Worm (Caenorhabditis elegans) whole organism, late embryonic: Measurements from ENCODE around the gene C39B5.6.
A peak's percentile ranks its signal among the peaks of the same experiment; 100 is the strongest.

Experiments
- F13H6.1 ChIP-seq: sonication (generic microtip); optimal IDR thresholded peaks from 2 replicates; lab custom pipeline; 2016; ENCODE audit warnings: missing genetic modification characterization, missing compliant biosample characterization
- K02D7.2 ChIP-seq: sonication (generic microtip); optimal IDR thresholded peaks from 2 replicates; lab custom pipeline; 2017; ENCODE audit warnings: mild to moderate bottlenecking, missing genetic modification characterization, missing compliant biosample characterization
- K09A11.1 ChIP-seq: sonication (generic microtip); optimal IDR thresholded peaks from 2 replicates; lab custom pipeline; 2017; ENCODE audit warnings: antibody characterized with exemption, mild to moderate bottlenecking, missing genetic modification characterization, missing compliant biosample characterization; ENCODE audit not compliant: insufficient read depth
- ahr-1 ChIP-seq: sonication (generic microtip); optimal IDR thresholded peaks from 2 replicates; lab custom pipeline; 2016; ENCODE audit warnings: missing genetic modification characterization, missing compliant biosample characterization
- ceh-18 ChIP-seq: sonication (generic microtip); optimal IDR thresholded peaks from 2 replicates; lab custom pipeline; 2016; ENCODE audit warnings: missing genetic modification characterization, missing compliant biosample characterization
- ceh-19 ChIP-seq: fragments of 200-800 bp; sonication (Bioruptor generic); optimal IDR thresholded peaks from 2 replicates; lab custom pipeline; 2018; ENCODE audit warnings: mild to moderate bottlenecking, missing genetic modification characterization, missing compliant biosample characterization
- ceh-22 ChIP-seq: sonication (generic microtip); optimal IDR thresholded peaks from 2 replicates; lab custom pipeline; 2017; ENCODE audit warnings: missing biosample characterization, missing genetic modification characterization
- ceh-24 ChIP-seq: sonication (generic microtip); optimal IDR thresholded peaks from 2 replicates; lab custom pipeline; 2016; ENCODE audit warnings: mild to moderate bottlenecking, missing genetic modification characterization, missing compliant biosample characterization
- ceh-31 ChIP-seq: sonication (generic microtip); optimal IDR thresholded peaks from 2 replicates; lab custom pipeline; 2016; ENCODE audit warnings: missing genetic modification characterization, missing compliant biosample characterization
- ceh-34 ChIP-seq: sonication (generic microtip); optimal IDR thresholded peaks from 2 replicates; lab custom pipeline; 2016; ENCODE audit warnings: mild to moderate bottlenecking, missing genetic modification characterization, missing compliant biosample characterization
- ceh-45 ChIP-seq: fragments of 200-800 bp; sonication (Bioruptor generic); IDR thresholded peaks from 2 replicates; pipeline ENCODE4 v1.3.6; 2022; ENCODE audit warnings: missing genetic modification reagents, missing genetic modification characterization, missing compliant biosample characterization
- ceh-48 ChIP-seq: sonication (generic microtip); optimal IDR thresholded peaks from 2 replicates; lab custom pipeline; 2016; ENCODE audit warnings: missing genetic modification characterization, inconsistent platforms, missing compliant biosample characterization
- ceh-6 ChIP-seq: fragments of 200-800 bp; sonication (Bioruptor generic); optimal IDR thresholded peaks from 2 replicates; lab custom pipeline; 2018; ENCODE audit warnings: mild to moderate bottlenecking, missing genetic modification characterization, missing compliant biosample characterization
- che-1 ChIP-seq: sonication (generic microtip); optimal IDR thresholded peaks from 2 replicates; lab custom pipeline; 2016; ENCODE audit warnings: mild to moderate bottlenecking, missing genetic modification characterization, missing compliant biosample characterization
- dmd-4 ChIP-seq: sonication (generic microtip); optimal IDR thresholded peaks from 2 replicates; lab custom pipeline; 2016; ENCODE audit warnings: borderline replicate concordance, missing genetic modification characterization, missing compliant biosample characterization
- elt-2 ChIP-seq: sonication (generic microtip); optimal IDR thresholded peaks from 2 replicates; lab custom pipeline; 2016; ENCODE audit warnings: missing genetic modification reagents, missing genetic modification characterization, missing compliant biosample characterization
- gmeb-2 ChIP-seq: sonication (generic microtip); optimal IDR thresholded peaks from 2 replicates; lab custom pipeline; 2016; ENCODE audit warnings: missing genetic modification characterization, inconsistent platforms, missing compliant biosample characterization
- hlh-13 ChIP-seq: fragments of 200-800 bp; sonication (Bioruptor generic); optimal IDR thresholded peaks from 2 replicates; lab custom pipeline; 2018; ENCODE audit warnings: mild to moderate bottlenecking, missing genetic modification characterization, missing compliant biosample characterization
- hlh-30 ChIP-seq: sonication (generic microtip); optimal IDR thresholded peaks from 2 replicates; lab custom pipeline; 2017; ENCODE audit warnings: antibody characterized with exemption, missing genetic modification characterization, missing compliant biosample characterization; ENCODE audit not compliant: insufficient read depth
- hlh-8 ChIP-seq: sonication (generic microtip); optimal IDR thresholded peaks from 2 replicates; lab custom pipeline; 2016; ENCODE audit warnings: missing genotype, missing genetic modification characterization, missing compliant biosample characterization
- lim-6 ChIP-seq: sonication (generic microtip); optimal IDR thresholded peaks from 2 replicates; lab custom pipeline; 2016; ENCODE audit warnings: missing genetic modification characterization, missing compliant biosample characterization
- madf-2 ChIP-seq: sonication (generic microtip); optimal IDR thresholded peaks from 2 replicates; lab custom pipeline; 2017; ENCODE audit warnings: missing genetic modification characterization, missing compliant biosample characterization
- nhr-11 ChIP-seq: fragments of 150-350 bp; optimal IDR thresholded peaks from 2 replicates; lab custom pipeline; 2014; ENCODE audit warnings: missing biosample characterization, missing genetic modification characterization
- nhr-232 ChIP-seq: sonication (generic microtip); optimal IDR thresholded peaks from 2 replicates; lab custom pipeline; 2016; ENCODE audit warnings: missing genetic modification characterization, missing compliant biosample characterization
- npax-4 ChIP-seq: sonication (generic microtip); optimal IDR thresholded peaks from 2 replicates; lab custom pipeline; 2016; ENCODE audit warnings: missing genetic modification characterization, missing compliant biosample characterization
- pag-3 ChIP-seq: sonication (generic microtip); optimal IDR thresholded peaks from 2 replicates; lab custom pipeline; 2016; ENCODE audit warnings: missing compliant biosample characterization, missing genetic modification characterization, borderline replicate concordance
- pha-4 ChIP-seq: fragments of 150-350 bp; optimal IDR thresholded peaks from 2 replicates; lab custom pipeline; 2018; ENCODE audit warnings: missing biosample characterization, missing genetic modification reagents, missing genetic modification characterization
- pqm-1 ChIP-seq: sonication (generic microtip); optimal IDR thresholded peaks from 2 replicates; lab custom pipeline; 2016; ENCODE audit warnings: missing genetic modification characterization, missing compliant biosample characterization
- ref-2 ChIP-seq: sonication (generic microtip); optimal IDR thresholded peaks from 2 replicates; lab custom pipeline; 2016; ENCODE audit warnings: missing genetic modification characterization, missing compliant biosample characterization
- rnt-1 ChIP-seq: sonication (generic microtip); optimal IDR thresholded peaks from 2 replicates; lab custom pipeline; 2016; ENCODE audit warnings: missing genetic modification characterization, missing compliant biosample characterization
- sdc-2 ChIP-seq: sonication (generic microtip); optimal IDR thresholded peaks from 2 replicates; lab custom pipeline; 2016; ENCODE audit warnings: missing genotype, missing genetic modification characterization, missing compliant biosample characterization
- sox-2 ChIP-seq: fragments of 200-800 bp; sonication (Bioruptor generic); IDR thresholded peaks from 2 replicates; pipeline ENCODE4 v1.3.6; 2022; ENCODE audit warnings: missing genetic modification reagents, missing genetic modification characterization, missing compliant biosample characterization
- tbx-2 ChIP-seq: sonication (generic microtip); optimal IDR thresholded peaks from 2 replicates; lab custom pipeline; 2016; ENCODE audit warnings: missing genetic modification characterization, missing compliant biosample characterization
- tbx-7 ChIP-seq: sonication (generic microtip); optimal IDR thresholded peaks from 2 replicates; lab custom pipeline; 2016; ENCODE audit warnings: missing genotype, missing genetic modification characterization, missing compliant biosample characterization
- unc-3 ChIP-seq, 2 experiments: fragments of 200-800 bp in 1 of 2; sonication (Bioruptor generic) in 1 of 2; sonication (generic microtip) in 1 of 2; conservative IDR thresholded peaks in 1 of 2; optimal IDR thresholded peaks in 1 of 2; 2 replicates each; pipeline versions ENCODE4 v1.3.6 to Lab custom; 2016 to 2022; ENCODE audit warnings: missing compliant biosample characterization in 2 of 2, missing genetic modification characterization in 2 of 2, missing genetic modification reagents in 1 of 2
- unc-55 ChIP-seq: sonication (generic microtip); optimal IDR thresholded peaks from 2 replicates; lab custom pipeline; 2017; ENCODE audit warnings: missing biosample characterization, missing genetic modification reagents, missing genetic modification characterization
- unc-86 ChIP-seq: sonication (generic microtip); optimal IDR thresholded peaks from 2 replicates; lab custom pipeline; 2016; ENCODE audit warnings: missing genetic modification characterization, missing compliant biosample characterization

C39B5.6 gene

DNA sequence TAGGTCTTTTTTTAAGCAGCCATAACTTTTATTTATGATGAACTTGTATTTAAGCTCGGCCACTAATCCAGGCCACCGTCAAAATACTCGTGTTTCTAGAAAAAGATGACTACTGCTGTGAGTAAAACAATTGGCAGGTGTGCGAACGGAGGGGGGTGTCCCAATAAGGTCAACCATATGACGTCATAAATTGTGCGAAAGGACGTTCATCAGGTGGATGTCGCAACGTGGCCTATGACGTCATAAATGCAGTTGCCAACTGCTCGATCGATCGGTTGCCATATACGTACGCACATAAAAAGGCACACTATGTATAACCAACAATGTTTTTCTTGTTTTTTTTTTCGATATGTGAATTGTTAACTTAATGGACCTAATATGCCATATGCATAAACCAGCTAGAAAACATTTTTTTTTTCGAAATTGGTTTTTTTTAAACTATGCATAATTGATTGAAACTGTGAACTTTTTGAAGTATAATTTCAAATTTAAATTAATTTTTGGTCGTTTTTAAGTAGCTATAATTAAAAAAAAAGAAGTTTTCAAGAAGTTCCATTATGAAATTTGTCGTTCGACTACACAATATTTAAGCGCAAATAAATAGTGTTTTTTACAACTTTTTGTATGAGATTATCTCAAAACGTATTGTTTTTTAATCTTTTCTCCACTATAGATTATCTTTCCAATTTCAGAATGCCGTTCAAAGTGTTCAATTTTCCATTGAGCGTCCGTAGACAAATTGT, 36.6 kb downstream of the C39B5.6 start, which contains the start of gene C39B5.2:
C39B5.2 (plus strand) TSS at position 693 of the 743 bp plus-strand sequence.
- TF ChIP-seq F13H6.1 (tag; lab: Kevin White, UChicago), result no peak
- TF ChIP-seq ref-2, result peak; percentile 67
- TF ChIP-seq hlh-30 (tag; lab: Kevin White, UChicago), result peak; percentile 65
- no peak for TF ChIP-seq hlh-13 (GFP tag; lab: Kevin White, UChicago)
- TF ChIP-seq madf-2 (tag; lab: Kevin White, UChicago), result no peak
- TF ChIP-seq tbx-2 (tag; lab: Kevin White, UChicago), result peak; percentile 53
- TF ChIP-seq ceh-31 (tag; lab: Kevin White, UChicago), result peak; percentile 33
- TF ChIP-seq, all 69 proteins: peak for 4

DNA sequence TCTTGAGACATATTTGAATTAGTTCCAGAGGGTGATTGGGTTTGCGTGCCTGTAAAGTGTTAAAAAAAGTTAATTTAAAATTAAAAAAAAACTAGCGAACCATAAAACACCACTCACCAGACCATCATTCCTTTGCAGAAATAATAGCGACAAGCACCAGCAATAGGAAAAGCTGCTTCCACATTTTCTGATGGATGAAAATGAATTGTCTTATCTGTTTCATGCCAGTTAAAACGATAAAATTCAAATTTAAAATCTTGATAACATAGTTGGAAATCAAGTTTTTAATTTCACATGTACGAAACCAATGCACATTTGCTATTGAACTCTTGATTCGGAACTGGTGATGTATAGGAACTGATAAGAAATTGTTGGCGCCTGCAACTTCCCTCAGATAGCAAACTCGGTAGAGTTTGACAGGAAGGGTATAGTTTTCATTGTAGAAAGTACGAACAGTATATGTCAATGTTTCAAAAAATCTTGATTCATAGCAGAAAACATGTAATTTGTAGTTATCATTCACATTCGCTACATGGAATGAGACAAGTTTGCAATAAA, 41.9 kb downstream of the C39B5.6 start, which contains the start of gene C39B5.10:
C39B5.10 (minus strand) TSS at position 51 of the 558 bp plus-strand sequence.
- peak; percentile 13 for TF ChIP-seq elt-2 (tag; lab: Kevin White, UChicago)
- TF ChIP-seq gmeb-2 (tag; lab: Kevin White, UChicago), result no peak

DNA sequence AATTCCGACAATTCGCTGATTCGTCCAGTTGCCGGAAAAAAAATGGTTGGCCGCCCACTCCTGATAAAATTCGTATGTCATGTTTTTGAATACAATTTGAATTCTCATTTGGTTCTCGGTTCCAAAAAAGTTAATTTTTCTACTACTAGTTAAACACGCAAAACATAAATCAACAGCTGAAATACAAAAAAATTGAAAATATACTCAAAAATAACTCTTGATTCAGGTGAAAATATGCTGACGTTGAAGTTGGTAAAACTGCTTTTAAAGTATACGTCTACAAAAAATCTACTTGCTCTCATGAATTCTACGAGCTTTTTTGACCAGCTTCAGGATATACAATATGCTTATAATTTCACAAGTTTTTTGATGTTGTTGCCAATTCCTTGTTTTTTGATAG, 42.7 kb downstream of the C39B5.6 start, which contains the start of gene srz-56:
srz-56 (plus strand) TSS at position 301 of the 400 bp plus-strand sequence.
- TF ChIP-seq ceh-45 (no peak), ceh-34 (no peak), sdc-2 (tag; lab: Kevin White, UChicago) (no peak), unc-55 (GFP tag; lab: Kevin White, UChicago) (no peak), hlh-8 (no peak), F13H6.1 (tag; lab: Kevin White, UChicago) (no peak)

DNA sequence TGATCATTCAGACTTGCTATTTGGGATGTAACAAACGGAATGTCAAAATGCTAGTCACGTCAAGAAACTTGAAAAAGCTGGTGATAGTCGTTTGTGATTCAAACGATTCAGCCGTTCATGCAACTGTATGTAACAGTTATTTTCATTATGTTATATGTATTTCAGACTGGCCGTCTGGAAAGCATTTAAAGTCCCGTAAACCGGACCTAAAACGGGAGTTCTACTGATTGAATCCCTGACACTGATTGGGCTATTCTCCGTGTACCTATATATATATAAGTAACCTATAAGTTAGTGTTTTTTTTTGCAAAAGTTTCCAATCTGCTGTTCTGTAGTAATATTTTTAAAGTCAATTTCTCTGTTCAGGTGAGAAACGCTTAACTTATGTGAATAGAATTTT, 45.8 kb downstream of the C39B5.6 start:
- no peak for TF ChIP-seq elt-2 (tag; lab: Kevin White, UChicago)
- no peak for TF ChIP-seq pqm-1
- TF ChIP-seq ref-2, result no peak
- no peak for TF ChIP-seq lim-6 (tag; lab: Kevin White, UChicago)
- no peak for TF ChIP-seq ahr-1 (tag; lab: Kevin White, UChicago)
- no peak for TF ChIP-seq ceh-19 (GFP tag; lab: Kevin White, UChicago)
- no peak for TF ChIP-seq tbx-7

DNA sequence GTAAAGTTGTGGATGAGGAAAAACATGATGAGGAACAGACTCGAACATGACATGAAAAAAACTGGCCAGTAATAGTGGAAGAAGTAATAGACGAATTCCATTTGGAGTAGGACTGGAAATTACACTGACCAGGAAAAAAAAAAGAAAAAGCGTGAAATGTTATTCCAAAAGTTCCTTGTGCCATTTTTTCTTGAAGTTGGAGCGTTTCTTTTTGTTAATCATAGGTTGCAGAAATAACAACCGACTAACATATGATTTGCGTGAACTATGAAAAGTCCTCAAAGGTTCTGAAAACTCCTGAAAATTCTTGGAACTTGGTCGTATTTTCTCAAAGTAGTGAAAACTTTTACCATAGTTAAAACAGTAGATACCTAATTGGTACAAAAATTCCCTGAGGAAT, 47.9 kb downstream of the C39B5.6 start, which contains the start of gene srd-67:
srd-67 (minus strand) TSS at position 101 of the 400 bp plus-strand sequence.
- TF ChIP-seq unc-55 (GFP tag; lab: Kevin White, UChicago) (no peak), F13H6.1 (tag; lab: Kevin White, UChicago) (no peak), nhr-11 (tag; lab: Kevin White, UChicago) (no peak), che-1 (tag; lab: Kevin White, UChicago) (no peak), ceh-24 (tag; lab: Kevin White, UChicago) (no peak), pha-4 (no peak), madf-2 (tag; lab: Kevin White, UChicago) (no peak), hlh-13 (GFP tag; lab: Kevin White, UChicago) (no peak), npax-4 (no peak), hlh-8 (no peak), nhr-232 (no peak), ceh-18 (tag; lab: Kevin White, UChicago) (no peak), unc-86 (tag; lab: Kevin White, UChicago) (no peak), lim-6 (tag; lab: Kevin White, UChicago) (no peak)

DNA sequence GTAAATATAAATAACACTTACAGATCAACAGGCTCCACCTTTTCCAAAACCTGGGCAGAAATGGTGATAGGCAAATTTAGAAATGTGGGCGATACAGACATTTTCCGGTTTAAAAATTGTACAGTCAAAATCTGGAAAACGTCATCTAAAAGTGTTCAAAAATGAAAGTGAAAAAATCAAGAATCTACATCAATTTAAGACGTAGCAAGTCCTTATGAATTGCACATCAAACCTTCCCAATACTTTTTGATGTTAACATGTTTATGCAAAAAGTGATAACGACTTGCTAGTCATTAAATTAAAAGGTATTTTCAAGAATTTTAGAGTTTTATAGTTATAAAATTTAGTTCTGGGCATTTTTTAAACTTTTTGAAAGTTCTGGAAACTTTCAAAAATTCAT, 53.5 kb downstream of the C39B5.6 start, which contains the start of gene fbxa-7:
fbxa-7 (minus strand) TSS at position 101 of the 400 bp plus-strand sequence.
- no peak for TF ChIP-seq rnt-1
- no peak for TF ChIP-seq dmd-4 (tag; lab: Kevin White, UChicago)
- no peak for TF ChIP-seq sox-2 (GFP tag; lab: Robert Waterston, UW)
- TF ChIP-seq ceh-48 (tag; lab: Kevin White, UChicago), result no peak
- no peak for TF ChIP-seq K02D7.2 (tag; lab: Kevin White, UChicago)
- TF ChIP-seq ceh-6 (GFP tag; lab: Kevin White, UChicago), result no peak
- no peak for TF ChIP-seq unc-86 (tag; lab: Kevin White, UChicago)
- TF ChIP-seq nhr-11 (tag; lab: Kevin White, UChicago), result no peak
- TF ChIP-seq ceh-19 (GFP tag; lab: Kevin White, UChicago), result no peak
- no peak for TF ChIP-seq madf-2 (tag; lab: Kevin White, UChicago)
- TF ChIP-seq unc-3 (GFP tag; conservative IDR thresholded peaks at IDR 0.05; lab: Robert Waterston, UW), result no peak
- TF ChIP-seq unc-3 (tag; optimal IDR thresholded peaks at IDR 0.05; lab: Kevin White, UChicago), result no peak
- TF ChIP-seq F13H6.1 (tag; lab: Kevin White, UChicago), result no peak
- TF ChIP-seq K09A11.1 (tag; lab: Kevin White, UChicago), result no peak
- no peak for TF ChIP-seq ceh-22
- TF ChIP-seq ceh-24 (tag; lab: Kevin White, UChicago), result no peak
- no peak for TF ChIP-seq ceh-34
- TF ChIP-seq sdc-2 (tag; lab: Kevin White, UChicago), result no peak
- no peak for TF ChIP-seq pqm-1
- no peak for TF ChIP-seq pag-3 (tag; lab: Kevin White, UChicago)
